Worm (Caenorhabditis elegans): ENCODE measurements around the gene F16H6.4.

- TF ChIP-seq klf-2 (GFP tag; conservative IDR thresholded peaks at IDR 0.05) (no peak), flt-1 (GFP tag; IDR thresholded peaks at IDR 0.05) (no peak), med-1 (GFP tag; optimal IDR thresholded peaks at IDR 0.05; ENCODE audit: insufficient read depth) (no peak), ztf-29 (GFP tag; IDR thresholded peaks at IDR 0.05) (no peak)
Measured at ce11 chrV:18188328-18188727, 10.2 kb upstream of the F16H6.4 start, which contains the start of gene clec-245.

Data from whole organism, midembryonic.